Worm (Caenorhabditis elegans): ENCODE results near the gene srx-73.

- TF ChIP-seq ceh-24 (tag; optimal IDR thresholded peaks at IDR 0.05) = no peak
- no peak for TF ChIP-seq Y22D7AL.16 (tag; optimal IDR thresholded peaks at IDR 0.05)
Measured at ce11 chrV:4651480-4651879, 14.1 kb downstream of the srx-73 start.
